Worm (Caenorhabditis elegans) whole organism, L3 larva: ENCODE measurements around the gene T05H4.11.

Source experiments
- R02D3.7 ChIP-seq: fragments of 150-350 bp; optimal IDR thresholded peaks from 2 replicates; lab custom pipeline; 2014; ENCODE audit warnings: missing biosample characterization, missing genetic modification characterization
- ZK546.5 ChIP-seq: sonication (generic microtip); optimal IDR thresholded peaks from 2 replicates; lab custom pipeline; 2017; ENCODE audit warnings: missing biosample characterization, missing genetic modification characterization
- aly-2 ChIP-seq: fragments of 150-350 bp; optimal IDR thresholded peaks from 2 replicates; lab custom pipeline; 2014; ENCODE audit warnings: missing biosample characterization, missing genetic modification characterization
- ama-1 ChIP-seq: fragments of 150-350 bp; optimal IDR thresholded peaks from 2 replicates; lab custom pipeline; 2018
- ceh-16 ChIP-seq: sonication (generic microtip); optimal IDR thresholded peaks from 2 replicates; lab custom pipeline; 2017; ENCODE audit warnings: missing biosample characterization, missing genetic modification characterization
- ceh-82 ChIP-seq: fragments of 150-350 bp; optimal IDR thresholded peaks from 2 replicates; lab custom pipeline; 2014; ENCODE audit warnings: missing biosample characterization, missing genetic modification characterization
- ceh-9 ChIP-seq: sonication (generic microtip); optimal IDR thresholded peaks from 2 replicates; lab custom pipeline; 2018; ENCODE audit warnings: missing biosample characterization, missing genetic modification characterization
- daf-12 ChIP-seq: fragments of 150-350 bp; optimal IDR thresholded peaks from 2 replicates; lab custom pipeline; 2014; ENCODE audit warnings: missing biosample characterization, missing genetic modification reagents, missing genetic modification characterization
- egl-27 ChIP-seq: sonication (generic microtip); optimal IDR thresholded peaks from 4 replicates; lab custom pipeline; 2017; ENCODE audit warnings: missing biosample characterization, missing genetic modification reagents, missing genetic modification characterization
- egl-5 ChIP-seq: fragments of 150-350 bp; optimal IDR thresholded peaks from 2 replicates; lab custom pipeline; 2017; ENCODE audit warnings: missing biosample characterization, missing genetic modification reagents, missing genetic modification characterization, inconsistent platforms
- elt-2 ChIP-seq: sonication (generic microtip); optimal IDR thresholded peaks from 2 replicates; lab custom pipeline; 2016; ENCODE audit warnings: missing genetic modification reagents, mild to moderate bottlenecking, missing genetic modification characterization, missing compliant biosample characterization
- elt-3 ChIP-seq, 3 experiments: fragments of 150-350 bp in 1 of 3; sonication (generic microtip) in 2 of 3; optimal IDR thresholded peaks; 2 replicates in 2 of 3; 4 replicates in 1 of 3; lab custom pipeline; 2014 to 2017; ENCODE audit warnings: missing biosample characterization in 3 of 3, missing genetic modification characterization in 3 of 3
- fkh-10 ChIP-seq: sonication (generic microtip); optimal IDR thresholded peaks from 2 replicates; lab custom pipeline; 2017; ENCODE audit warnings: missing biosample characterization, missing genetic modification reagents, missing genetic modification characterization
- fos-1 ChIP-seq: fragments of 150-350 bp; optimal IDR thresholded peaks from 2 replicates; lab custom pipeline; 2014; ENCODE audit warnings: missing biosample characterization, missing genetic modification characterization
- hmg-11 ChIP-seq: sonication (generic microtip); optimal IDR thresholded peaks from 2 replicates; lab custom pipeline; 2016; ENCODE audit warnings: missing genetic modification characterization, missing compliant biosample characterization
- jun-1 ChIP-seq: fragments of 150-350 bp; optimal IDR thresholded peaks from 2 replicates; lab custom pipeline; 2014; ENCODE audit warnings: missing biosample characterization, missing genetic modification reagents, missing genetic modification characterization
- lin-15B ChIP-seq: fragments of 150-350 bp; optimal IDR thresholded peaks from 2 replicates; lab custom pipeline; 2014; ENCODE audit warnings: missing biosample characterization, missing genetic modification characterization
- lin-39 ChIP-seq: fragments of 150-350 bp; optimal IDR thresholded peaks from 2 replicates; lab custom pipeline; 2018; ENCODE audit warnings: missing biosample characterization, missing genetic modification reagents, missing genetic modification characterization
- lsy-12 ChIP-seq: sonication (generic microtip); optimal IDR thresholded peaks from 2 replicates; lab custom pipeline; 2016; ENCODE audit warnings: mild to moderate bottlenecking, missing genetic modification characterization, missing compliant biosample characterization
- mml-1 ChIP-seq: fragments of 150-350 bp; sonication (generic microtip); optimal IDR thresholded peaks from 3 replicates; lab custom pipeline; 2014; ENCODE audit warnings: missing biosample characterization, missing genetic modification characterization
- nhr-11 ChIP-seq: fragments of 150-350 bp; optimal IDR thresholded peaks from 2 replicates; lab custom pipeline; 2014; ENCODE audit warnings: missing biosample characterization, missing genetic modification characterization
- nhr-12 ChIP-seq: fragments of 150-350 bp; optimal IDR thresholded peaks from 2 replicates; lab custom pipeline; 2014; ENCODE audit warnings: missing biosample characterization, missing genetic modification characterization
- nhr-23 ChIP-seq: fragments of 150-350 bp; optimal IDR thresholded peaks from 2 replicates; lab custom pipeline; 2014; ENCODE audit warnings: missing biosample characterization, missing genetic modification reagents, missing genetic modification characterization
- nhr-25 ChIP-seq: sonication (generic microtip); optimal IDR thresholded peaks from 2 replicates; lab custom pipeline; 2017; ENCODE audit warnings: missing biosample characterization, missing genetic modification characterization
- nhr-67 ChIP-seq: fragments of 150-350 bp; optimal IDR thresholded peaks from 2 replicates; lab custom pipeline; 2014; ENCODE audit warnings: missing biosample characterization, missing genetic modification characterization
- nhr-76 ChIP-seq: fragments of 150-350 bp; sonication (generic microtip); optimal IDR thresholded peaks from 5 replicates; lab custom pipeline; 2014; ENCODE audit warnings: missing biosample characterization, missing genetic modification characterization
- nhr-77 ChIP-seq: fragments of 150-350 bp; optimal IDR thresholded peaks from 2 replicates; lab custom pipeline; 2014; ENCODE audit warnings: missing biosample characterization, missing genetic modification characterization
- pha-4 ChIP-seq: fragments of 150-350 bp; optimal IDR thresholded peaks from 2 replicates; lab custom pipeline; 2014; ENCODE audit warnings: missing biosample characterization, missing genetic modification reagents, missing genetic modification characterization
- pqm-1 ChIP-seq: fragments of 150-350 bp; optimal IDR thresholded peaks from 2 replicates; lab custom pipeline; 2017; ENCODE audit warnings: missing biosample characterization, missing genetic modification characterization, inconsistent platforms
- sea-2 ChIP-seq: fragments of 150-350 bp; sonication (generic microtip); optimal IDR thresholded peaks from 4 replicates; lab custom pipeline; 2014; ENCODE audit warnings: missing biosample characterization, missing genetic modification reagents, missing genetic modification characterization
- skn-1 ChIP-seq: fragments of 150-350 bp; optimal IDR thresholded peaks from 2 replicates; lab custom pipeline; 2014; ENCODE audit warnings: missing biosample characterization, missing genetic modification characterization
- zag-1 ChIP-seq: fragments of 150-350 bp; optimal IDR thresholded peaks from 2 replicates; lab custom pipeline; 2014; ENCODE audit warnings: missing biosample characterization, missing genetic modification characterization

T05H4.11 gene

DNA sequence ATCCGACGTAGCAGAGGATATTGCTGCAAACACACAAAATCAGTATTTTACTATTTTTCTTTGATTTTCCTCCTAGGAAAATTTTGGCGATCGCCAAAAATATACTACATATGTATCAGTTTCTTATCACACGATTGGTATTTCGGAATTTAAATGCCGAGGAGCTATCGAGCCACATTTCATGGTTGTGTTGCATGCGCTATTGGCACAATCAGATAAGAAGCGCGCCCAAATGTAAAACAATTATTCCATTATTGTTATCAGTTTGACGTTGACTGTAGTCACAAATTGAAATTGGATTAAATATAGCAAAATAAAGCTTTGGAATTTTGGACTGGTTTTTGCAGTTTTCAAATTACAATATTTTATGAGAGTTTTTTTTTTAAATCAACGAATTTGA, 27.1 kb downstream of the T05H4.11 start:
- TF ChIP-seq elt-2 (tag; lab: Kevin White, UChicago) (peak; percentile 94), nhr-12 (tag; lab: Kevin White, UChicago) (no peak), pqm-1 (tag; lab: Kevin White, UChicago) (peak; percentile 82), jun-1 (tag; lab: Kevin White, UChicago) (peak; percentile 39)

- TF ChIP-seq pha-4 (tag; lab: Kevin White, UChicago) (no peak), skn-1 (tag; lab: Kevin White, UChicago) (no peak), elt-3 (tag; optimal IDR thresholded peaks at IDR 0.05; lab: Kevin White, UChicago) (no peak), daf-12 (tag; lab: Kevin White, UChicago) (no peak), hmg-11 (tag; lab: Kevin White, UChicago) (no peak), ceh-16 (tag; lab: Kevin White, UChicago) (no peak), mml-1 (no peak), aly-2 (tag; lab: Kevin White, UChicago) (no peak), ama-1 (lab: Kevin White, UChicago) (no peak), lsy-12 (no peak), nhr-11 (no peak), lin-15B (tag; lab: Kevin White, UChicago) (no peak), ceh-9 (tag; lab: Kevin White, UChicago) (no peak)
Observed at ce11 chrV:6390163-6390562, 35.9 kb downstream of the T05H4.11 start, which contains the start of gene F57F4.1. TSS of gene F57F4.1 (plus strand) at chrV:6390463.

DNA sequence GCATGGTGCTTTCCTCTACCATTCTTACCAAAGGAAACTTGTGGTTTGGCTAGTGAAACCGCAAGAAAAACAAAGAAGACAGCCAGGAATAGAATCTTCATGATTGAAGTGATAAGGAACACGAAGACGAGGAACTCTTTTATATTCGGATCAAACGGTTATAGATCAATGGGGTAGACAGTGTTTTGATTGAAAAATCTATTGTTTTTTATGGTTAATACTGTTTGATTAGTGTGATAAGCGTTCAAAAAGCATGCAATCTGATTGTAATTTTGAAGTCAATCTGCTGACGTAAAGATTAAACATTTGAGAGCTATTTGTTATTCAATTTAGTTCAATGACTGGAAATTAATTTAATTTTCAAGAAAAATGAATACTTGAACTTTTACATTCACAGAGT, 36.4 kb downstream of the T05H4.11 start, which contains the start of gene F57F4.2:
Gene F57F4.2 (minus strand): TSS at position 101 of the 400 bp plus-strand sequence.
- TF ChIP-seq egl-5 (tag; lab: Kevin White, UChicago) (no peak), nhr-25 (no peak), nhr-23 (tag; lab: Kevin White, UChicago) (no peak), ZK546.5 (no peak), nhr-77 (tag; lab: Kevin White, UChicago) (no peak), zag-1 (tag; lab: Kevin White, UChicago) (no peak)

DNA sequence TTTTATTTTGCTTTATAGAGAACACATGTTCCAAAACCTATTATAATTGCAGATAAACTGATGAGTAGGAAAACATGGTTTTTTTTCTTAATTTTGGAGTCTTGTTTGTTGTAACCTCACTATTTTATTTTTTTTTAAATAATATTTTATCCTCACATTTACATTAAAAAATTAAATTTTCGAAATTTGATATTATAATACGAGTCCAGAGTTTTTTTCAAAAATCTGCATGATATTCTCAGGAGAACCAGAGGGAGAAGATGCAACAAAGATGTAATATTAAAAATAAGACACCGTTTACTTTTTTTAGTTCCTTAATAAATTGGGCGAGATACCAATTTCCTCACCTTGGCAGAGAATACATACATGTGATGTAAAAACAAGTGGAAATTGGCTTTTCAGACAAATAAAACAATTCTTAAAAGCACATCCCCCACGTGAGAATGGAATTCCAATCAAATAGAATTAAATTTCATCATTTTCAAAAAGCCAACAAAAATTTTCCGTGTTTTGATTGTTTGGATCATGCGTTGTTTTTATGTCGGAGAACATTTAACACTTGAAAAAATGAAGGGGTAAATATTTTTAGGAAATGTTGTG, 40.3 kb downstream of the T05H4.11 start:
- no peak for TF ChIP-seq R02D3.7 (tag; lab: Kevin White, UChicago)
- no peak for TF ChIP-seq fkh-10 (GFP tag; lab: Kevin White, UChicago)
- TF ChIP-seq ceh-82 (tag; lab: Kevin White, UChicago): no peak
- no peak for TF ChIP-seq fos-1 (tag; lab: Kevin White, UChicago)
- no peak for TF ChIP-seq elt-2 (tag; lab: Kevin White, UChicago)
- no peak for TF ChIP-seq lin-39 (tag; lab: Kevin White, UChicago)
- no peak for TF ChIP-seq sea-2
- no peak for TF ChIP-seq egl-5 (tag; lab: Kevin White, UChicago)
- no peak for TF ChIP-seq lin-15B (tag; lab: Kevin White, UChicago)
- TF ChIP-seq zag-1 (tag; lab: Kevin White, UChicago): no peak
- no peak for TF ChIP-seq nhr-67 (tag; lab: Kevin White, UChicago)
- no peak for TF ChIP-seq nhr-25
- no peak for TF ChIP-seq skn-1 (tag; lab: Kevin White, UChicago)
- TF ChIP-seq nhr-12 (tag; lab: Kevin White, UChicago): no peak
- no peak for TF ChIP-seq jun-1 (tag; lab: Kevin White, UChicago)

ce11 chrV:6374844-6375243, 51.2 kb downstream of the T05H4.11 start, which contains the start of gene F13H6.5:
TSS of gene F13H6.5 (minus strand) at chrV:6374944.
- TF ChIP-seq egl-27 (tag; lab: Kevin White, UChicago): no peak
- no peak for TF ChIP-seq nhr-76 (tag; lab: Kevin White, UChicago)
- TF ChIP-seq ZK546.5: no peak
- no peak for TF ChIP-seq ceh-9 (tag; lab: Kevin White, UChicago)
